Fruit fly (Drosophila melanogaster) whole organism, embryonic: ENCODE results near the gene Hez.

Experiments used
- CG10431 ChIP-seq: fragments of 200-800 bp; sonication (Bioruptor generic); optimal IDR thresholded peaks from 3 replicates; lab custom pipeline; 2018; ENCODE audit warnings: missing biosample characterization, mild to moderate bottlenecking, missing genetic modification characterization
- CG10959 ChIP-seq: fragments of 200-800 bp; sonication (Bioruptor generic); IDR thresholded peaks from 2 replicates; pipeline ENCODE4 v1.3.6; 2022; ENCODE audit warnings: missing biosample characterization, missing genetic modification characterization
- CG12071 ChIP-seq: fragments of 200-800 bp; sonication (Bioruptor generic); optimal IDR thresholded peaks from 3 replicates; lab custom pipeline; 2018; ENCODE audit warnings: missing biosample characterization, mild to moderate bottlenecking, missing genetic modification characterization
- CG13123 ChIP-seq: fragments of 200-800 bp; sonication (Bioruptor generic); optimal IDR thresholded peaks from 2 replicates; lab custom pipeline; 2016; ENCODE audit warnings: missing biosample characterization, missing genetic modification characterization
- CG1603 ChIP-seq: fragments of 200-800 bp; sonication (Bioruptor generic); optimal IDR thresholded peaks from 2 replicates; lab custom pipeline; 2019; ENCODE audit warnings: missing biosample characterization, mild to moderate bottlenecking, missing genetic modification characterization, moderate library complexity
- CG16779 ChIP-seq: fragments of 200-800 bp; sonication (Bioruptor generic); IDR thresholded peaks from 2 replicates; pipeline ENCODE4 v1.3.6; 2022; ENCODE audit warnings: missing biosample characterization, missing genetic modification characterization
- CG17385 ChIP-seq: fragments of 200-800 bp; sonication (Bioruptor generic); optimal IDR thresholded peaks from 3 replicates; lab custom pipeline; 2018; ENCODE audit warnings: missing biosample characterization, mild to moderate bottlenecking, missing genetic modification characterization
- CG30020 ChIP-seq: fragments of 200-800 bp; optimal IDR thresholded peaks from 2 replicates; lab custom pipeline; 2019; ENCODE audit warnings: missing biosample characterization, mild to moderate bottlenecking, missing genetic modification characterization, moderate library complexity
- CG30403 ChIP-seq: fragments of 200-800 bp; sonication (Bioruptor generic); optimal IDR thresholded peaks from 3 replicates; lab custom pipeline; 2016; ENCODE audit warnings: missing biosample characterization, missing genetic modification characterization
- CG30431 ChIP-seq: fragments of 200-800 bp; sonication (Bioruptor generic); optimal IDR thresholded peaks from 2 replicates; lab custom pipeline; 2017; ENCODE audit warnings: missing biosample characterization, missing genetic modification characterization
- CG3065 ChIP-seq: fragments of 200-800 bp; sonication (Bioruptor generic); optimal IDR thresholded peaks from 2 replicates; lab custom pipeline; 2016; ENCODE audit warnings: missing biosample characterization, missing genetic modification characterization
- CG31224 ChIP-seq: fragments of 200-800 bp; sonication (Bioruptor generic); IDR thresholded peaks from 2 replicates; pipeline ENCODE4 v1.3.6; 2022; ENCODE audit warnings: missing biosample characterization, missing genetic modification characterization
- CG3163 ChIP-seq: fragments of 200-800 bp; sonication (Bioruptor generic); optimal IDR thresholded peaks from 3 replicates; lab custom pipeline; 2016; ENCODE audit warnings: missing biosample characterization, missing genetic modification characterization
- CG6683 ChIP-seq: fragments of 200-800 bp; sonication (Bioruptor generic); optimal IDR thresholded peaks from 2 replicates; lab custom pipeline; 2017; ENCODE audit warnings: missing biosample characterization, mild to moderate bottlenecking, missing genetic modification characterization, missing genetic modification reagents
- CG7271 ChIP-seq: fragments of 200-800 bp; sonication (Bioruptor generic); optimal IDR thresholded peaks from 2 replicates; lab custom pipeline; 2018; ENCODE audit warnings: missing biosample characterization, mild to moderate bottlenecking, missing genetic modification characterization, moderate library complexity
- CG7839 ChIP-seq: fragments of 200-800 bp; sonication (Bioruptor generic); optimal IDR thresholded peaks from 3 replicates; lab custom pipeline; 2018; ENCODE audit warnings: missing biosample characterization, mild to moderate bottlenecking, missing genetic modification characterization, moderate library complexity
- CrebB ChIP-seq: fragments of 200-800 bp; sonication (Bioruptor generic); optimal IDR thresholded peaks from 3 replicates; lab custom pipeline; 2018; ENCODE audit warnings: missing biosample characterization, mild to moderate bottlenecking, missing genetic modification characterization
- D ChIP-seq, 2 experiments: fragments of 200-800 bp in 1 of 2; fragments of >200 bp in 1 of 2; sonication (Bioruptor generic) in 1 of 2; optimal IDR thresholded peaks; 2 replicates in 1 of 2; 3 replicates in 1 of 2; lab custom pipeline; 2017; ENCODE audit warnings: mild to moderate bottlenecking in 1 of 2, missing biosample characterization in 1 of 2, missing genetic modification characterization in 1 of 2, missing genetic modification reagents in 1 of 2
- Dad ChIP-seq: fragments of 200-800 bp; sonication (Bioruptor generic); optimal IDR thresholded peaks from 3 replicates; lab custom pipeline; 2016; ENCODE audit warnings: missing biosample characterization, missing genetic modification characterization
- Dbx ChIP-seq: fragments of 200-800 bp; sonication (Bioruptor generic); IDR thresholded peaks from 3 replicates; pipeline ENCODE4 v1.3.6; 2022; ENCODE audit warnings: missing biosample characterization, missing genetic modification characterization
- E2f1 ChIP-seq: fragments of 200-800 bp; sonication (Bioruptor generic); IDR thresholded peaks from 2 replicates; pipeline ENCODE4 v1.3.6; 2022; ENCODE audit warnings: missing biosample characterization, missing genetic modification characterization
- GATAe ChIP-seq: fragments of 200-800 bp; sonication (Bioruptor generic); conservative IDR thresholded peaks from 2 replicates; pipeline ENCODE4 v1.3.6; 2022; ENCODE audit warnings: missing biosample characterization, missing genetic modification characterization
- HmgD ChIP-seq: fragments of 200-800 bp; sonication (Bioruptor generic); optimal IDR thresholded peaks from 3 replicates; lab custom pipeline; 2016; ENCODE audit warnings: missing biosample characterization, missing genetic modification characterization
- Lhr ChIP-seq: fragments of 200-800 bp; sonication (Bioruptor generic); optimal IDR thresholded peaks from 3 replicates; lab custom pipeline; 2017; ENCODE audit warnings: mild to moderate bottlenecking, missing biosample characterization, missing genetic modification reagents, missing genetic modification characterization
- MTF-1 ChIP-seq: fragments of 200-800 bp; sonication (Bioruptor generic); optimal IDR thresholded peaks from 2 replicates; lab custom pipeline; 2018; ENCODE audit warnings: missing biosample characterization, mild to moderate bottlenecking, missing genetic modification characterization, borderline replicate concordance
- NK7.1 ChIP-seq: fragments of 200-800 bp; sonication (Bioruptor generic); optimal IDR thresholded peaks from 3 replicates; lab custom pipeline; 2016; ENCODE audit warnings: missing biosample characterization, missing genetic modification characterization
- Scr ChIP-seq: fragments of 200-800 bp; sonication (Bioruptor generic); IDR thresholded peaks from 2 replicates; pipeline ENCODE4 v1.3.6; 2022; ENCODE audit warnings: missing biosample characterization, missing genetic modification characterization; ENCODE audit not compliant: partially characterized antibody
- Sin3A ChIP-seq: fragments of >200 bp; optimal IDR thresholded peaks from 2 replicates; lab custom pipeline; 2018
- Sry-δ ChIP-seq: fragments of 200-800 bp; sonication (Bioruptor generic); optimal IDR thresholded peaks from 2 replicates; lab custom pipeline; 2016; ENCODE audit warnings: missing biosample characterization, missing genetic modification characterization
- Ssrp ChIP-seq: fragments of 200-800 bp; sonication (Bioruptor generic); optimal IDR thresholded peaks from 2 replicates; lab custom pipeline; 2018; ENCODE audit warnings: missing biosample characterization, mild to moderate bottlenecking, missing genetic modification characterization, moderate library complexity
- ab ChIP-seq: fragments of 200-800 bp; sonication (Bioruptor generic); optimal IDR thresholded peaks from 2 replicates; lab custom pipeline; 2016; ENCODE audit warnings: missing biosample characterization, missing genetic modification characterization
- ham ChIP-seq: fragments of 200-800 bp; sonication (Bioruptor generic); IDR thresholded peaks from 2 replicates; pipeline ENCODE4 v1.3.6; 2022; ENCODE audit warnings: missing biosample characterization, missing genetic modification characterization
- insv ChIP-seq, 2 experiments: fragments of 200-800 bp; sonication (Bioruptor generic); optimal IDR thresholded peaks; 3 replicates each; lab custom pipeline; 2016 to 2018; ENCODE audit warnings: missing biosample characterization in 2 of 2, missing genetic modification characterization in 2 of 2
- lbe ChIP-seq: fragments of 200-800 bp; sonication (Bioruptor generic); optimal IDR thresholded peaks from 2 replicates; lab custom pipeline; 2016; ENCODE audit warnings: missing biosample characterization, mild to moderate bottlenecking, missing genetic modification characterization
- mld ChIP-seq: fragments of 200-800 bp; sonication (Bioruptor generic); IDR thresholded peaks from 3 replicates; pipeline ENCODE4 v1.3.6; 2022; ENCODE audit warnings: missing biosample characterization, missing genetic modification characterization; ENCODE audit not compliant: partially characterized antibody
- pfk ChIP-seq: fragments of 200-800 bp; sonication (Bioruptor generic); optimal IDR thresholded peaks from 2 replicates; lab custom pipeline; 2018; ENCODE audit warnings: missing biosample characterization, mild to moderate bottlenecking, missing genetic modification characterization, moderate library complexity
- pum ChIP-seq: fragments of 200-800 bp; sonication (Bioruptor generic); optimal IDR thresholded peaks from 2 replicates; lab custom pipeline; 2016; ENCODE audit warnings: missing biosample characterization, missing genetic modification characterization
- repo ChIP-seq: fragments of 200-800 bp; sonication (Bioruptor generic); optimal IDR thresholded peaks from 2 replicates; lab custom pipeline; 2016; ENCODE audit warnings: missing biosample characterization, missing genetic modification characterization
- schlank ChIP-seq: fragments of 200-800 bp; sonication (Bioruptor generic); optimal IDR thresholded peaks from 2 replicates; lab custom pipeline; 2018; ENCODE audit warnings: missing biosample characterization, mild to moderate bottlenecking, missing genetic modification characterization
- shn ChIP-seq: fragments of 200-800 bp; sonication (Bioruptor generic); optimal IDR thresholded peaks from 3 replicates; lab custom pipeline; 2016; ENCODE audit warnings: missing biosample characterization, missing genetic modification characterization
- slbo ChIP-seq: fragments of 200-800 bp; sonication (Bioruptor generic); IDR thresholded peaks from 2 replicates; pipeline ENCODE4 v1.3.6; 2022; ENCODE audit warnings: missing biosample characterization, missing genetic modification characterization
- slp2 ChIP-seq: fragments of 200-800 bp; sonication (Bioruptor generic); optimal IDR thresholded peaks from 2 replicates; lab custom pipeline; 2016; ENCODE audit warnings: missing biosample characterization, missing genetic modification characterization
- so ChIP-seq: fragments of 200-800 bp; sonication (Bioruptor generic); IDR thresholded peaks from 3 replicates; pipeline ENCODE4 v1.3.6; 2022; ENCODE audit warnings: missing biosample characterization, missing genetic modification characterization
- sqz ChIP-seq: fragments of 200-800 bp; sonication (Bioruptor generic); optimal IDR thresholded peaks from 3 replicates; lab custom pipeline; 2018; ENCODE audit warnings: missing biosample characterization, mild to moderate bottlenecking, missing genetic modification characterization
- tgo ChIP-seq: fragments of 200-800 bp; sonication (Bioruptor generic); IDR thresholded peaks from 3 replicates; pipeline ENCODE4 v1.3.6; 2022; ENCODE audit warnings: missing biosample characterization, missing genetic modification characterization
- trem ChIP-seq: fragments of 200-800 bp; optimal IDR thresholded peaks from 3 replicates; lab custom pipeline; 2019; ENCODE audit warnings: missing biosample characterization, mild to moderate bottlenecking, missing genetic modification characterization, moderate library complexity
- tup ChIP-seq: fragments of 200-800 bp; sonication (Bioruptor generic); optimal IDR thresholded peaks from 2 replicates; lab custom pipeline; 2016; ENCODE audit warnings: missing biosample characterization, mild to moderate bottlenecking, missing genetic modification characterization, moderate library complexity
- unpg ChIP-seq: fragments of 200-800 bp; sonication (Bioruptor generic); optimal IDR thresholded peaks from 3 replicates; lab custom pipeline; 2018; ENCODE audit warnings: missing biosample characterization, mild to moderate bottlenecking, missing genetic modification characterization, moderate library complexity
- vvl ChIP-seq: fragments of 200-800 bp; sonication (Bioruptor generic); IDR thresholded peaks from 2 replicates; pipeline ENCODE4 v1.3.6; 2022; ENCODE audit warnings: missing biosample characterization, missing genetic modification characterization
- zen2 ChIP-seq: fragments of 200-800 bp; sonication (Bioruptor generic); IDR thresholded peaks from 3 replicates; pipeline ENCODE4 v1.3.6; 2022; ENCODE audit warnings: missing biosample characterization, missing genetic modification characterization; ENCODE audit not compliant: partially characterized antibody

The Hez gene

dm6 chr3L:9888630-9889130, 5.9 kb downstream of the Hez start, which contains the start of the genes Taf2 and CalpB (continued):
- no peak for TF ChIP-seq D (optimal IDR thresholded peaks at IDR 0.05; lab: Kevin White, UChicago)
- peak; percentile 82 for TF ChIP-seq D (GFP tag; optimal IDR thresholded peaks at IDR 0.05; lab: Kevin White, UChicago)
- peak; percentile 95 for TF ChIP-seq CG7839 (tag; lab: Kevin White, UChicago)
- TF ChIP-seq CrebB, result peak; percentile 27
- peak; percentile 79 for TF ChIP-seq CG30020 (tag; lab: Kevin White, UChicago)
- peak; percentile 25 for TF ChIP-seq Sin3A (lab: Kevin White, UChicago)
- TF ChIP-seq CG3163 (GFP tag; lab: Kevin White, UChicago), result peak; percentile 42
- no peak for TF ChIP-seq NK7.1
- TF ChIP-seq CG30431 (GFP tag; lab: Kevin White, UChicago), result peak; percentile 50
- TF ChIP-seq shn (GFP tag; lab: Kevin White, UChicago), result peak; percentile 54
- TF ChIP-seq CG16779 (GFP tag; lab: Robert Waterston, UW), result 0 out of 2 replicates have a peak, but pooled peaks have one; percentile 21
- no peak for TF ChIP-seq lbe
- no peak for TF ChIP-seq ab (GFP tag; lab: Kevin White, UChicago)
- TF ChIP-seq E2f1, result peak; percentile 81
- TF ChIP-seq CG10959 (GFP tag; lab: Robert Waterston, UW), result peak; percentile 91
- TF ChIP-seq Scr (GFP tag; lab: Robert Waterston, UW), result 0 out of 2 replicates have a peak, but pooled peaks have one; percentile 9
- TF ChIP-seq pum, result peak; percentile 15
- peak; percentile 80 for TF ChIP-seq CG7271 (tag; lab: Kevin White, UChicago)
- TF ChIP-seq pfk (GFP tag; lab: Kevin White, UChicago), result no peak
- TF ChIP-seq insv (GFP tag; optimal IDR thresholded peaks at IDR 0.05; lab: Kevin White, UChicago), result peak in 1 of 2 experiments; percentile 4
- TF ChIP-seq CG12071 (GFP tag; lab: Kevin White, UChicago), result no peak
- TF ChIP-seq CG17385 (GFP tag; lab: Kevin White, UChicago), result peak; percentile 97
- TF ChIP-seq CG30403 (GFP tag; lab: Kevin White, UChicago), result peak; percentile 92
- no peak for TF ChIP-seq CG1603
- TF ChIP-seq MTF-1 (GFP tag; lab: Kevin White, UChicago), result no peak
- peak; percentile 42 for TF ChIP-seq slp2
- TF ChIP-seq GATAe (GFP tag; lab: Robert Waterston, UW), result peak; percentile 63
- no peak for TF ChIP-seq CG3065
- TF ChIP-seq tup, result no peak
- no peak for TF ChIP-seq mld (GFP tag; lab: Robert Waterston, UW)
- peak; percentile 53 for TF ChIP-seq schlank (tag; lab: Kevin White, UChicago)
- TF ChIP-seq HmgD, result peak; percentile 11
- peak; percentile 56; the same call in 1 of the 2 replicates for TF ChIP-seq CG31224 (GFP tag; lab: Robert Waterston, UW)
- TF ChIP-seq Ssrp (tag; lab: Kevin White, UChicago), result peak; percentile 86
- TF ChIP-seq unpg (GFP tag; lab: Kevin White, UChicago), result peak; percentile 86
- peak; percentile 75; the same call in 2 of the 3 replicates for TF ChIP-seq Dbx (GFP tag; lab: Robert Waterston, UW)
- TF ChIP-seq Sry-δ (GFP tag; lab: Kevin White, UChicago), result peak; percentile 46
- peak; percentile 62 for TF ChIP-seq CG10431 (GFP tag; lab: Kevin White, UChicago)
- TF ChIP-seq zen2, result no peak
- peak; percentile 27 for TF ChIP-seq Dad (GFP tag; lab: Kevin White, UChicago)
- TF ChIP-seq slbo (GFP tag; lab: Robert Waterston, UW), result peak; percentile 90
- peak; percentile 89 for TF ChIP-seq tgo
- peak; percentile 92 for TF ChIP-seq trem (tag; lab: Kevin White, UChicago)
- no peak for TF ChIP-seq so
- TF ChIP-seq CG6683 (GFP tag; lab: Kevin White, UChicago), result no peak
- TF ChIP-seq Lhr (GFP tag; lab: Kevin White, UChicago), result peak; percentile 29
- peak; percentile 87 for TF ChIP-seq sqz
- no peak for TF ChIP-seq ham
- peak; percentile 87 for TF ChIP-seq vvl (GFP tag; lab: Robert Waterston, UW)
- TF ChIP-seq CG13123 (GFP tag; lab: Kevin White, UChicago), result peak; percentile 42
- no peak for TF ChIP-seq repo (GFP tag; lab: Kevin White, UChicago)
